Worm (Caenorhabditis elegans) whole organism, young adult: Measurements from ENCODE around the gene far-4.

Experiments used
- D2030.7 ChIP-seq: fragments of 200-800 bp; sonication (Bioruptor generic); IDR thresholded peaks from 2 replicates; pipeline ENCODE4 v1.3.6; 2022; ENCODE audit warnings: missing genetic modification reagents, missing genetic modification characterization, missing compliant biosample characterization
- F33H1.4 ChIP-seq: fragments of 200-800 bp; sonication (Bioruptor generic); IDR thresholded peaks from 2 replicates; pipeline ENCODE4 v1.3.6; 2022; ENCODE audit warnings: missing genetic modification reagents, missing genetic modification characterization, missing compliant biosample characterization
- F37B4.10 ChIP-seq: fragments of 200-800 bp; sonication (Bioruptor generic); IDR thresholded peaks from 2 replicates; pipeline ENCODE4 v1.3.6; 2022; ENCODE audit warnings: missing genetic modification characterization, missing compliant biosample characterization
- F49E8.2 ChIP-seq: sonication (generic microtip); optimal IDR thresholded peaks from 3 replicates; lab custom pipeline; 2017; ENCODE audit warnings: missing genetic modification characterization, mild to moderate bottlenecking, missing compliant biosample characterization, antibody characterized with exemption, moderate library complexity; ENCODE audit not compliant: insufficient read depth
- F57A8.1 ChIP-seq: fragments of 200-800 bp; sonication (Bioruptor generic); optimal IDR thresholded peaks from 2 replicates; lab custom pipeline; 2018; ENCODE audit warnings: mild to moderate bottlenecking, missing genetic modification characterization, moderate library complexity, missing compliant biosample characterization
- K11D2.4 ChIP-seq: fragments of 200-800 bp; sonication (Bioruptor generic); IDR thresholded peaks from 2 replicates; pipeline ENCODE4 v1.3.6; 2022; ENCODE audit warnings: missing genetic modification reagents, missing genetic modification characterization, missing compliant biosample characterization
- Y53G8AR.9 ChIP-seq: fragments of 200-800 bp; sonication (Bioruptor generic); conservative IDR thresholded peaks from 2 replicates; pipeline ENCODE4 v1.3.6; 2022; ENCODE audit warnings: missing genetic modification reagents, missing genetic modification characterization, missing compliant biosample characterization
- Y56A3A.18 ChIP-seq: fragments of 200-800 bp; sonication (Bioruptor generic); IDR thresholded peaks from 2 replicates; pipeline ENCODE4 v1.3.6; 2022; ENCODE audit warnings: missing genetic modification reagents, missing genetic modification characterization, missing compliant biosample characterization
- ama-1 ChIP-seq, 3 experiments: fragments of 150-350 bp in 1 of 3; sonication (generic microtip) in 2 of 3; optimal IDR thresholded peaks; 2 replicates each; lab custom pipeline; 2014 to 2018; ENCODE audit warnings: missing biosample characterization in 2 of 3, missing genetic modification characterization in 2 of 3, missing genetic modification reagents in 2 of 3
- aptf-3 ChIP-seq: fragments of 200-800 bp; sonication (Bioruptor generic); IDR thresholded peaks from 2 replicates; pipeline ENCODE4 v1.3.6; 2022; ENCODE audit warnings: missing genetic modification characterization, missing compliant biosample characterization
- athp-1 ChIP-seq: sonication (generic microtip); optimal IDR thresholded peaks from 2 replicates; lab custom pipeline; 2017; ENCODE audit warnings: mild to moderate bottlenecking, missing genetic modification characterization, missing compliant biosample characterization
- bed-2 ChIP-seq: fragments of 200-800 bp; sonication (Bioruptor generic); IDR thresholded peaks from 2 replicates; pipeline ENCODE4 v1.3.6; 2022; ENCODE audit warnings: missing genetic modification reagents, missing genetic modification characterization, missing compliant biosample characterization
- cebp-1 ChIP-seq, 2 experiments: fragments of 200-800 bp in 1 of 2; sonication (Bioruptor generic) in 1 of 2; sonication (generic microtip) in 1 of 2; IDR thresholded peaks in 1 of 2; optimal IDR thresholded peaks in 1 of 2; 2 replicates each; pipeline versions ENCODE4 v1.3.6 to Lab custom; 2017 to 2022; ENCODE audit warnings: missing compliant biosample characterization in 2 of 2, missing genetic modification characterization in 2 of 2, mild to moderate bottlenecking in 1 of 2, missing genetic modification reagents in 1 of 2, moderate library complexity in 1 of 2
- egl-18 ChIP-seq: fragments of 200-800 bp; sonication (Bioruptor generic); IDR thresholded peaks from 2 replicates; pipeline ENCODE4 v1.3.6; 2022; ENCODE audit warnings: missing genetic modification reagents, missing genetic modification characterization, missing compliant biosample characterization
- egrh-3 ChIP-seq: fragments of 200-800 bp; sonication (Bioruptor generic); IDR thresholded peaks from 2 replicates; pipeline ENCODE4 v1.3.6; 2022; ENCODE audit warnings: missing genetic modification reagents, missing genetic modification characterization, missing compliant biosample characterization
- gei-17 ChIP-seq: fragments of 200-800 bp; sonication (Bioruptor generic); optimal IDR thresholded peaks from 2 replicates; lab custom pipeline; 2018; ENCODE audit warnings: mild to moderate bottlenecking, missing genetic modification characterization, missing compliant biosample characterization
- hlh-26 ChIP-seq: fragments of 200-800 bp; sonication (Bioruptor generic); conservative IDR thresholded peaks from 2 replicates; pipeline ENCODE4 v1.3.6; 2022; ENCODE audit warnings: missing genetic modification reagents, missing genetic modification characterization, missing compliant biosample characterization
- hmg-1.2 ChIP-seq: fragments of 200-800 bp; sonication (Bioruptor generic); IDR thresholded peaks from 2 replicates; pipeline ENCODE4 v1.3.6; 2022; ENCODE audit warnings: missing genetic modification reagents, missing genetic modification characterization, missing compliant biosample characterization
- hrde-1 ChIP-seq: sonication (generic microtip); optimal IDR thresholded peaks from 2 replicates; lab custom pipeline; 2016; ENCODE audit warnings: missing genetic modification characterization, mild to moderate bottlenecking, missing compliant biosample characterization, moderate library complexity, missing genotype, missing genetic modification reagents, borderline replicate concordance
- hsf-1 ChIP-seq: fragments of 200-800 bp; sonication (Bioruptor generic); IDR thresholded peaks from 2 replicates; pipeline ENCODE4 v1.3.6; 2022; ENCODE audit warnings: missing genetic modification reagents, missing genetic modification characterization, missing compliant biosample characterization
- lin-26 ChIP-seq: fragments of 200-800 bp; sonication (Bioruptor generic); IDR thresholded peaks from 2 replicates; pipeline ENCODE4 v1.3.6; 2022; ENCODE audit warnings: missing genetic modification reagents, missing genetic modification characterization, missing compliant biosample characterization
- lin-54 ChIP-seq: fragments of 200-800 bp; sonication (Bioruptor generic); optimal IDR thresholded peaks from 2 replicates; lab custom pipeline; 2018; ENCODE audit warnings: mild to moderate bottlenecking, missing genetic modification characterization, missing compliant biosample characterization
- lsl-1 ChIP-seq: fragments of 200-800 bp; sonication (Bioruptor generic); optimal IDR thresholded peaks from 2 replicates; lab custom pipeline; 2018; ENCODE audit warnings: mild to moderate bottlenecking, missing genetic modification characterization, moderate library complexity, missing compliant biosample characterization
- madf-3 ChIP-seq: fragments of 200-800 bp; sonication (Bioruptor generic); IDR thresholded peaks from 2 replicates; pipeline ENCODE4 v1.3.6; 2022; ENCODE audit warnings: missing genetic modification reagents, missing genetic modification characterization, missing compliant biosample characterization
- madf-6 ChIP-seq: fragments of 200-800 bp; sonication (Bioruptor generic); IDR thresholded peaks from 2 replicates; pipeline ENCODE4 v1.3.6; 2022; ENCODE audit warnings: missing genetic modification reagents, missing genetic modification characterization, missing compliant biosample characterization
- mxl-1 ChIP-seq: sonication (generic microtip); optimal IDR thresholded peaks from 2 replicates; lab custom pipeline; 2016; ENCODE audit warnings: missing genetic modification characterization, missing compliant biosample characterization
- nhr-27 ChIP-seq: fragments of 200-800 bp; sonication (Bioruptor generic); optimal IDR thresholded peaks from 2 replicates; lab custom pipeline; 2018; ENCODE audit warnings: mild to moderate bottlenecking, missing genetic modification characterization, moderate library complexity, missing compliant biosample characterization
- sdz-38 ChIP-seq: sonication (generic microtip); optimal IDR thresholded peaks from 2 replicates; lab custom pipeline; 2016; ENCODE audit warnings: missing genotype, missing genetic modification characterization, missing compliant biosample characterization
- sea-2 ChIP-seq: fragments of 200-800 bp; sonication (Bioruptor generic); IDR thresholded peaks from 2 replicates; pipeline ENCODE4 v1.3.6; 2022; ENCODE audit warnings: missing genetic modification characterization, missing compliant biosample characterization
- snpc-1.3 ChIP-seq: sonication (generic microtip); optimal IDR thresholded peaks from 2 replicates; lab custom pipeline; 2017; ENCODE audit warnings: missing genetic modification characterization, mild to moderate bottlenecking, missing compliant biosample characterization, antibody characterized with exemption, moderate library complexity, missing genotype, missing genetic modification reagents; ENCODE audit not compliant: insufficient read depth
- snpc-3.4 ChIP-seq: sonication (generic microtip); optimal IDR thresholded peaks from 2 replicates; lab custom pipeline; 2017; ENCODE audit warnings: missing genetic modification characterization, mild to moderate bottlenecking, missing compliant biosample characterization, antibody characterized with exemption, moderate library complexity, missing genotype, missing genetic modification reagents
- snpc-4 ChIP-seq, 5 experiments: fragments of 150-350 bp in 1 of 5; sonication (generic microtip) in 4 of 5; optimal IDR thresholded peaks; 2 replicates each; lab custom pipeline; 2014 to 2018; ENCODE audit warnings: missing genetic modification characterization in 5 of 5, missing biosample characterization in 3 of 5, antibody characterized with exemption in 2 of 5, mild to moderate bottlenecking in 2 of 5, missing compliant biosample characterization in 2 of 5, missing genotype in 2 of 5, moderate library complexity in 2 of 5, missing genetic modification reagents in 1 of 5
- sptf-2 ChIP-seq: fragments of 200-800 bp; sonication (Bioruptor generic); optimal IDR thresholded peaks from 2 replicates; lab custom pipeline; 2018; ENCODE audit warnings: mild to moderate bottlenecking, missing genetic modification characterization, missing compliant biosample characterization
- tlf-1 ChIP-seq: fragments of 200-800 bp; sonication (Bioruptor generic); optimal IDR thresholded peaks from 2 replicates; lab custom pipeline; 2018; ENCODE audit warnings: mild to moderate bottlenecking, missing genetic modification characterization, missing compliant biosample characterization
- unc-62 ChIP-seq: fragments of 150-350 bp; optimal IDR thresholded peaks from 2 replicates; lab custom pipeline; 2014; ENCODE audit warnings: missing biosample characterization, missing genetic modification reagents, missing genetic modification characterization
- zfh-2 ChIP-seq: fragments of 200-800 bp; sonication (Bioruptor generic); conservative IDR thresholded peaks from 2 replicates; pipeline ENCODE4 v1.3.6; 2022; ENCODE audit warnings: missing genetic modification reagents, missing genetic modification characterization, missing compliant biosample characterization
- ztf-18 ChIP-seq: sonication (generic microtip); optimal IDR thresholded peaks from 2 replicates; lab custom pipeline; 2016; ENCODE audit warnings: missing genotype, mild to moderate bottlenecking, missing genetic modification characterization, missing compliant biosample characterization

Gene far-4

ce11 chrV:13006754-13007153, 7.3 kb upstream of the far-4 start:
- peak; percentile 30 for TF ChIP-seq lin-54 (GFP tag; lab: Kevin White, UChicago)
- peak; percentile 1 for TF ChIP-seq lsl-1 (GFP tag; lab: Kevin White, UChicago)
- TF ChIP-seq F33H1.4 (GFP tag; lab: Robert Waterston, UW) = 0 out of 2 replicates have a peak, but pooled peaks have one; percentile 7
- TF ChIP-seq cebp-1 (GFP tag; IDR thresholded peaks at IDR 0.05; lab: Robert Waterston, UW) = no peak
- peak; percentile 19 for TF ChIP-seq cebp-1 (tag; optimal IDR thresholded peaks at IDR 0.05; lab: Kevin White, UChicago)
- peak; percentile 16 for TF ChIP-seq snpc-3.4 (tag; lab: Kevin White, UChicago)
- 0 out of 2 replicates have a peak, but pooled peaks have one; percentile 14 for TF ChIP-seq hmg-1.2 (GFP tag; lab: Robert Waterston, UW)
- no peak for TF ChIP-seq ama-1 (optimal IDR thresholded peaks at IDR 0.05; lab: Kevin White, UChicago)
- peak in 1 of 2 experiments; percentile 61 for TF ChIP-seq ama-1 (GFP tag; optimal IDR thresholded peaks at IDR 0.05; lab: Kevin White, UChicago)
- TF ChIP-seq hsf-1 = peak; percentile 47; the same call in 1 of the 2 replicates
- peak; percentile 51 for TF ChIP-seq athp-1 (tag; lab: Kevin White, UChicago)
- peak; percentile 43 for TF ChIP-seq snpc-1.3
- TF ChIP-seq sptf-2 = no peak
- TF ChIP-seq hlh-26 (GFP tag; lab: Robert Waterston, UW) = no peak
- TF ChIP-seq egrh-3 = no peak
- TF ChIP-seq hrde-1 = peak; percentile 88
- TF ChIP-seq mxl-1 (tag; lab: Kevin White, UChicago) = peak; percentile 20
- TF ChIP-seq madf-6 = peak; percentile 49; the same call in 1 of the 2 replicates
- TF ChIP-seq Y53G8AR.9 = peak; percentile 25; the same call in 1 of the 2 replicates
- 0 out of 2 replicates have a peak, but pooled peaks have one; percentile 2 for TF ChIP-seq madf-3 (GFP tag; lab: Robert Waterston, UW)
- no peak for TF ChIP-seq ztf-18
- TF ChIP-seq egl-18 = no peak
- peak; percentile 39 for TF ChIP-seq tlf-1 (GFP tag; lab: Kevin White, UChicago)
- TF ChIP-seq F49E8.2 (tag; lab: Kevin White, UChicago) = peak; percentile 72
- no peak for TF ChIP-seq snpc-4 (GFP tag; optimal IDR thresholded peaks at IDR 0.05; lab: Kevin White, UChicago)
- peak in 2 of 4 experiments; percentile 2 to 24 for TF ChIP-seq snpc-4 (tag; optimal IDR thresholded peaks at IDR 0.05; lab: Kevin White, UChicago)
- TF ChIP-seq, all 124 proteins: peak for 18

ce11 chrV:13004374-13004773, 4.9 kb upstream of the far-4 start:
- TF ChIP-seq egrh-3 (peak; percentile 69), K11D2.4 (GFP tag; lab: Robert Waterston, UW) (0 out of 2 replicates have a peak, but pooled peaks have one; percentile 11), sea-2 (no peak), lin-26 (GFP tag; lab: Robert Waterston, UW) (0 out of 2 replicates have a peak, but pooled peaks have one; percentile 34), gei-17 (no peak), unc-62 (no peak), F37B4.10 (GFP tag; lab: Robert Waterston, UW) (0 out of 2 replicates have a peak, but pooled peaks have one; percentile 25), sdz-38 (no peak), F57A8.1 (GFP tag; lab: Kevin White, UChicago) (no peak), aptf-3 (no peak), bed-2 (no peak), D2030.7 (GFP tag; lab: Robert Waterston, UW) (peak; percentile 24; the same call in 1 of the 2 replicates), zfh-2 (GFP tag; lab: Robert Waterston, UW) (peak; percentile 88), Y56A3A.18 (no peak), nhr-27 (tag; lab: Kevin White, UChicago) (no peak)
